Worm (Caenorhabditis elegans): ENCODE results near the gene C33D3.3.

DNA sequence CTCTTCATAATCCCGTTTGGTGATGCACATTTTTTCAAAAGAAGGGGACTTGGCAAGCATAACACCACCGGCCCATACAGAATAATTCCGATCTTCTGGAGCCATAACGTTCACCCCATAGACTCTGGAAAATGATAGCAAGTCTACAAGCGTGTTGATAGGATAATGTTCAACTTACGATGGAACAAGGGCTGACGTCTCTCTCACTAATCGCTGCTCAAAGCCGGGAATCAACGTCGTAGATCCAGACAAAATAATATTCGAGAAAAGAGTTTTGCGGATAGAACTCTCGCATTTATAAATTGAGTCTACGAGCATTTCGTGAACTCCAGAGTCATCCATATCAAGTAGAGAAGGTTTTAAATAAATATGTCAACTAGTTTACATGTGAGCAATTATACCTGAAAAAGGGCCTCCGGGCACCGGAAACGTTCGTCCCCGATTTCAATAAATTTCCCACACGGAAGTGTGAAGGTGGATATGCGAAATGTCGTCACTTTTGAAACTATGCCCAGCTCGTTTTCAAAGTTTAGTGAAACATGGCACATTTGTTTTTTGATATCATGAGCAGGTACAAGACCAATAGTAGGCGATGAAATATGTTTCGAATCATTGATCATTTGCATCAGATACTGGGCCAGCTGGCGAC lies 6.8 kb downstream of the C33D3.3 start:
- TF ChIP-seq pros-1 (tag; optimal IDR thresholded peaks at IDR 0.05) (no peak), pqm-1 (tag; optimal IDR thresholded peaks at IDR 0.05) (no peak), fkh-10 (GFP tag; optimal IDR thresholded peaks at IDR 0.05) (no peak), sdc-2 (tag; optimal IDR thresholded peaks at IDR 0.05) (no peak), unc-55 (GFP tag; optimal IDR thresholded peaks at IDR 0.05) (no peak), ceh-18 (tag; optimal IDR thresholded peaks at IDR 0.05) (no peak), fax-1 (tag; optimal IDR thresholded peaks at IDR 0.05) (no peak), ceh-6 (GFP tag; optimal IDR thresholded peaks at IDR 0.05) (no peak), rnt-1 (tag; optimal IDR thresholded peaks at IDR 0.05) (no peak), elt-2 (tag; optimal IDR thresholded peaks at IDR 0.05) (no peak), Y22D7AL.16 (tag; optimal IDR thresholded peaks at IDR 0.05) (no peak), ceh-19 (GFP tag; optimal IDR thresholded peaks at IDR 0.05) (no peak)
